Fruit fly (Drosophila melanogaster): ENCODE data around the gene Septin2.
A peak's percentile ranks its signal among the peaks of the same experiment; 100 is the strongest.

Septin2 gene

dm6 chr3R:20555023-20555422, 33.1 kb downstream of the Septin2 start (continued):
- TF ChIP-seq D (optimal IDR thresholded peaks at IDR 0.05) = no peak
- peak; percentile 40 for TF ChIP-seq D (GFP tag; optimal IDR thresholded peaks at IDR 0.05)
- peak; percentile 47 for TF ChIP-seq CG4424 (GFP tag; optimal IDR thresholded peaks at IDR 0.05)
- TF ChIP-seq ap (GFP tag; IDR thresholded peaks at IDR 0.05) = 0 out of 2 replicates have a peak, but pooled peaks have one; percentile 14
- peak; percentile 6 for TF ChIP-seq CG12659 (GFP tag; optimal IDR thresholded peaks at IDR 0.05)
- no peak for TF ChIP-seq dati (GFP tag; IDR thresholded peaks at IDR 0.05)
- TF ChIP-seq Med (GFP tag) = peak; percentile 89
- TF ChIP-seq Awh (GFP tag; IDR thresholded peaks at IDR 0.05) = no peak; the same call in 1 of the 2 replicates
- peak; percentile 64 for TF ChIP-seq nmo (GFP tag; optimal IDR thresholded peaks at IDR 0.05)
- peak; percentile 56 for TF ChIP-seq Sox100B (GFP tag; optimal IDR thresholded peaks at IDR 0.05)
- peak; percentile 2 for TF ChIP-seq CG12391 (tag; optimal IDR thresholded peaks at IDR 0.05)
- TF ChIP-seq dm (GFP tag; optimal IDR thresholded peaks at IDR 0.05) = no peak
- no peak for TF ChIP-seq Jarid2 (GFP tag; optimal IDR thresholded peaks at IDR 0.05)
- peak; percentile 40; the same call in 1 of the 2 replicates for TF ChIP-seq ssp (GFP tag; IDR thresholded peaks at IDR 0.05)
- TF ChIP-seq BtbVII (GFP tag; optimal IDR thresholded peaks at IDR 0.05) = peak; percentile 81
- TF ChIP-seq CG6791 (GFP tag; IDR thresholded peaks at IDR 0.05; ENCODE audit: partially characterized antibody) = no peak
- TF ChIP-seq btn (GFP tag; optimal IDR thresholded peaks at IDR 0.05) = no peak
- TF ChIP-seq ase (GFP tag; IDR thresholded peaks at IDR 0.05) = 0 out of 3 replicates have a peak, but pooled peaks have one; percentile 33
- no peak for TF ChIP-seq CG4707 (GFP tag; optimal IDR thresholded peaks at IDR 0.05)
- TF ChIP-seq knrl (GFP tag; IDR thresholded peaks at IDR 0.05; ENCODE audit: partially characterized antibody) = no peak
- TF ChIP-seq gem (tag; optimal IDR thresholded peaks at IDR 0.05) = peak; percentile 72
- no peak for TF ChIP-seq eyg (GFP tag; optimal IDR thresholded peaks at IDR 0.05)
- TF ChIP-seq ash1 (GFP tag; optimal IDR thresholded peaks at IDR 0.05) = no peak
- peak; percentile 49; the same call in 1 of the 3 replicates for TF ChIP-seq so (GFP tag; IDR thresholded peaks at IDR 0.05)
- TF ChIP-seq chm (GFP tag; IDR thresholded peaks at IDR 0.05) = peak; percentile 76; the same call in 1 of the 2 replicates
- TF ChIP-seq CG9727 (GFP tag; optimal IDR thresholded peaks at IDR 0.05) = peak; percentile 41
- 0 out of 2 replicates have a peak, but pooled peaks have one; percentile 12 for TF ChIP-seq CG1024 (GFP tag; IDR thresholded peaks at IDR 0.05)
- peak; percentile 67 for TF ChIP-seq CG13894 (tag; optimal IDR thresholded peaks at IDR 0.05)
- peak; percentile 51 to 57 for TF ChIP-seq Pdp1 (GFP tag; optimal IDR thresholded peaks at IDR 0.05)
- TF ChIP-seq CG11247 (GFP tag; IDR thresholded peaks at IDR 0.05) = peak; percentile 63; the same call in 1 of the 2 replicates
- 0 out of 2 replicates have a peak, but pooled peaks have one; percentile 21 for TF ChIP-seq gsb (GFP tag; IDR thresholded peaks at IDR 0.05)
- no peak for TF ChIP-seq prd (optimal IDR thresholded peaks at IDR 0.05)
- peak; percentile 64; the same call in 2 of the 3 replicates for TF ChIP-seq prd (GFP tag; IDR thresholded peaks at IDR 0.05)
- no peak for TF ChIP-seq az2 (GFP tag; optimal IDR thresholded peaks at IDR 0.05)
- TF ChIP-seq crol (GFP tag; IDR thresholded peaks at IDR 0.05) = no peak
- peak; percentile 47; the same call in 1 of the 3 replicates for TF ChIP-seq CG11560 (tag; IDR thresholded peaks at IDR 0.05)
- peak; percentile 77 for TF ChIP-seq stc (GFP tag; IDR thresholded peaks at IDR 0.05)
- TF ChIP-seq nau (GFP tag; optimal IDR thresholded peaks at IDR 0.05) = peak; percentile 48
- TF ChIP-seq Abd-B (GFP tag; optimal IDR thresholded peaks at IDR 0.05) = peak; percentile 20
- TF ChIP-seq CG2678 (tag; optimal IDR thresholded peaks at IDR 0.05) = peak; percentile 87
- TF ChIP-seq bab2 (GFP tag; optimal IDR thresholded peaks at IDR 0.05) = peak; percentile 32
- no peak for TF ChIP-seq CG3847 (GFP tag; IDR thresholded peaks at IDR 0.05)
- TF ChIP-seq NfI (GFP tag; optimal IDR thresholded peaks at IDR 0.05) = peak; percentile 2
- peak; percentile 82 for TF ChIP-seq CG7839 (tag; optimal IDR thresholded peaks at IDR 0.05)
- peak; percentile 75 for TF ChIP-seq CG18599 (GFP tag; optimal IDR thresholded peaks at IDR 0.05)
- TF ChIP-seq Blimp-1 (GFP tag; optimal IDR thresholded peaks at IDR 0.05) = peak; percentile 43
- TF ChIP-seq CG18262 (tag; optimal IDR thresholded peaks at IDR 0.05) = peak; percentile 67
- TF ChIP-seq p53 (GFP tag; optimal IDR thresholded peaks at IDR 0.05) = no peak
- no peak for TF ChIP-seq bowl (GFP tag; IDR thresholded peaks at IDR 0.05)
- peak; percentile 65 for TF ChIP-seq Hmr (GFP tag; optimal IDR thresholded peaks at IDR 0.05)
